Worm (Caenorhabditis elegans) whole organism, young adult: ENCODE data around the gene col-73.

ENCODE experiments used
- D2030.7 ChIP-seq: fragments of 200-800 bp; sonication (Bioruptor generic); IDR thresholded peaks from 2 replicates; pipeline ENCODE4 v1.3.6; 2022; ENCODE audit warnings: missing genetic modification reagents, missing genetic modification characterization, missing compliant biosample characterization
- F10E7.11 ChIP-seq: sonication (generic microtip); optimal IDR thresholded peaks from 2 replicates; lab custom pipeline; 2017; ENCODE audit warnings: mild to moderate bottlenecking, missing genetic modification characterization, moderate library complexity, missing compliant biosample characterization
- F22D6.2 ChIP-seq: sonication (generic microtip); optimal IDR thresholded peaks from 2 replicates; lab custom pipeline; 2016; ENCODE audit warnings: mild to moderate bottlenecking, missing genetic modification characterization, missing compliant biosample characterization
- F33H1.4 ChIP-seq: fragments of 200-800 bp; sonication (Bioruptor generic); IDR thresholded peaks from 2 replicates; pipeline ENCODE4 v1.3.6; 2022; ENCODE audit warnings: missing genetic modification reagents, missing genetic modification characterization, missing compliant biosample characterization
- F49E8.2 ChIP-seq: sonication (generic microtip); optimal IDR thresholded peaks from 3 replicates; lab custom pipeline; 2017; ENCODE audit warnings: missing genetic modification characterization, mild to moderate bottlenecking, missing compliant biosample characterization, antibody characterized with exemption, moderate library complexity; ENCODE audit not compliant: insufficient read depth
- K12H6.12 ChIP-seq: fragments of 200-800 bp; sonication (Bioruptor generic); optimal IDR thresholded peaks from 2 replicates; lab custom pipeline; 2018; ENCODE audit warnings: mild to moderate bottlenecking, missing genetic modification characterization, missing compliant biosample characterization
- Y53G8AR.9 ChIP-seq: fragments of 200-800 bp; sonication (Bioruptor generic); conservative IDR thresholded peaks from 2 replicates; pipeline ENCODE4 v1.3.6; 2022; ENCODE audit warnings: missing genetic modification reagents, missing genetic modification characterization, missing compliant biosample characterization
- Y67H2A.10 ChIP-seq: fragments of 200-800 bp; sonication (Bioruptor generic); conservative IDR thresholded peaks from 2 replicates; pipeline ENCODE4 v1.3.6; 2022; ENCODE audit warnings: missing genetic modification reagents, missing genetic modification characterization, missing compliant biosample characterization
- Y95B8A.8 ChIP-seq: fragments of 200-800 bp; sonication (Bioruptor generic); IDR thresholded peaks from 2 replicates; pipeline ENCODE4 v1.3.6; 2022; ENCODE audit warnings: missing genetic modification reagents, missing genetic modification characterization, missing compliant biosample characterization
- akir-1 ChIP-seq: fragments of 200-800 bp; sonication (Bioruptor generic); optimal IDR thresholded peaks from 2 replicates; lab custom pipeline; 2018; ENCODE audit warnings: mild to moderate bottlenecking, missing genetic modification characterization, moderate library complexity, missing compliant biosample characterization
- ama-1 ChIP-seq, 3 experiments: fragments of 150-350 bp in 1 of 3; sonication (generic microtip) in 2 of 3; optimal IDR thresholded peaks; 2 replicates each; lab custom pipeline; 2014 to 2018; ENCODE audit warnings: missing biosample characterization in 2 of 3, missing genetic modification characterization in 2 of 3, missing genetic modification reagents in 2 of 3
- aptf-3 ChIP-seq: fragments of 200-800 bp; sonication (Bioruptor generic); IDR thresholded peaks from 2 replicates; pipeline ENCODE4 v1.3.6; 2022; ENCODE audit warnings: missing genetic modification characterization, missing compliant biosample characterization
- athp-1 ChIP-seq: sonication (generic microtip); optimal IDR thresholded peaks from 2 replicates; lab custom pipeline; 2017; ENCODE audit warnings: mild to moderate bottlenecking, missing genetic modification characterization, missing compliant biosample characterization
- attf-6 ChIP-seq: fragments of 200-800 bp; sonication (Bioruptor generic); IDR thresholded peaks from 2 replicates; pipeline ENCODE4 v1.3.6; 2022; ENCODE audit warnings: missing genetic modification reagents, missing genetic modification characterization, missing compliant biosample characterization
- ccch-3 ChIP-seq: fragments of 200-800 bp; sonication (Bioruptor generic); optimal IDR thresholded peaks from 2 replicates; lab custom pipeline; 2018; ENCODE audit warnings: mild to moderate bottlenecking, missing genetic modification characterization, missing compliant biosample characterization
- ceh-27 ChIP-seq: fragments of 200-800 bp; sonication (Bioruptor generic); optimal IDR thresholded peaks from 2 replicates; lab custom pipeline; 2018; ENCODE audit warnings: mild to moderate bottlenecking, missing genetic modification characterization, moderate library complexity, missing compliant biosample characterization
- ceh-79 ChIP-seq: sonication (generic microtip); optimal IDR thresholded peaks from 2 replicates; lab custom pipeline; 2017; ENCODE audit warnings: mild to moderate bottlenecking, missing genetic modification characterization, missing compliant biosample characterization
- die-1 ChIP-seq: sonication (generic microtip); optimal IDR thresholded peaks from 2 replicates; lab custom pipeline; 2016; ENCODE audit warnings: missing genotype, mild to moderate bottlenecking, missing genetic modification characterization, missing compliant biosample characterization
- dpl-1 ChIP-seq: fragments of 150-350 bp; optimal IDR thresholded peaks from 2 replicates; lab custom pipeline; 2014; ENCODE audit warnings: missing biosample characterization, missing genetic modification reagents, missing genetic modification characterization
- efl-1 ChIP-seq: fragments of 150-350 bp; optimal IDR thresholded peaks from 2 replicates; lab custom pipeline; 2014; ENCODE audit warnings: missing biosample characterization, missing genetic modification reagents, missing genetic modification characterization
- egl-18 ChIP-seq: fragments of 200-800 bp; sonication (Bioruptor generic); IDR thresholded peaks from 2 replicates; pipeline ENCODE4 v1.3.6; 2022; ENCODE audit warnings: missing genetic modification reagents, missing genetic modification characterization, missing compliant biosample characterization
- egrh-3 ChIP-seq: fragments of 200-800 bp; sonication (Bioruptor generic); IDR thresholded peaks from 2 replicates; pipeline ENCODE4 v1.3.6; 2022; ENCODE audit warnings: missing genetic modification reagents, missing genetic modification characterization, missing compliant biosample characterization
- gei-17 ChIP-seq: fragments of 200-800 bp; sonication (Bioruptor generic); optimal IDR thresholded peaks from 2 replicates; lab custom pipeline; 2018; ENCODE audit warnings: mild to moderate bottlenecking, missing genetic modification characterization, missing compliant biosample characterization
- hlh-12 ChIP-seq: sonication (generic microtip); optimal IDR thresholded peaks from 2 replicates; lab custom pipeline; 2016; ENCODE audit warnings: missing genetic modification characterization, missing compliant biosample characterization
- hrde-1 ChIP-seq: sonication (generic microtip); optimal IDR thresholded peaks from 2 replicates; lab custom pipeline; 2016; ENCODE audit warnings: missing genetic modification characterization, mild to moderate bottlenecking, missing compliant biosample characterization, moderate library complexity, missing genotype, missing genetic modification reagents, borderline replicate concordance
- hsf-1 ChIP-seq: fragments of 200-800 bp; sonication (Bioruptor generic); IDR thresholded peaks from 2 replicates; pipeline ENCODE4 v1.3.6; 2022; ENCODE audit warnings: missing genetic modification reagents, missing genetic modification characterization, missing compliant biosample characterization
- lag-1 ChIP-seq: fragments of 200-800 bp; sonication (Bioruptor generic); IDR thresholded peaks from 2 replicates; pipeline ENCODE4 v1.3.6; 2022; ENCODE audit warnings: missing genetic modification reagents, missing genetic modification characterization, missing compliant biosample characterization
- let-526 ChIP-seq: fragments of 200-800 bp; sonication (Bioruptor generic); IDR thresholded peaks from 2 replicates; pipeline ENCODE4 v1.3.6; 2022; ENCODE audit warnings: missing genetic modification reagents, missing genetic modification characterization, missing compliant biosample characterization
- let-607 ChIP-seq, 2 experiments: fragments of 200-800 bp in 1 of 2; sonication (Bioruptor generic) in 1 of 2; sonication (generic microtip) in 1 of 2; optimal IDR thresholded peaks; 2 replicates each; lab custom pipeline; 2016 to 2018; ENCODE audit warnings: mild to moderate bottlenecking in 2 of 2, missing compliant biosample characterization in 2 of 2, missing genetic modification characterization in 2 of 2, moderate library complexity in 2 of 2, missing genotype in 1 of 2
- lin-26 ChIP-seq: fragments of 200-800 bp; sonication (Bioruptor generic); IDR thresholded peaks from 2 replicates; pipeline ENCODE4 v1.3.6; 2022; ENCODE audit warnings: missing genetic modification reagents, missing genetic modification characterization, missing compliant biosample characterization
- lsl-1 ChIP-seq: fragments of 200-800 bp; sonication (Bioruptor generic); optimal IDR thresholded peaks from 2 replicates; lab custom pipeline; 2018; ENCODE audit warnings: mild to moderate bottlenecking, missing genetic modification characterization, moderate library complexity, missing compliant biosample characterization
- lsy-27 ChIP-seq: sonication (generic microtip); optimal IDR thresholded peaks from 2 replicates; lab custom pipeline; 2017; ENCODE audit warnings: missing genetic modification characterization, mild to moderate bottlenecking, missing compliant biosample characterization, antibody characterized with exemption, missing genotype, borderline replicate concordance; ENCODE audit not compliant: insufficient read depth
- madf-8 ChIP-seq: fragments of 200-800 bp; sonication (Bioruptor generic); conservative IDR thresholded peaks from 2 replicates; pipeline ENCODE4 v1.3.6; 2022; ENCODE audit warnings: missing genetic modification reagents, missing genetic modification characterization, missing compliant biosample characterization
- mel-28 ChIP-seq: sonication (generic microtip); optimal IDR thresholded peaks from 2 replicates; lab custom pipeline; 2016; ENCODE audit warnings: borderline replicate concordance, mild to moderate bottlenecking, missing genetic modification characterization, missing compliant biosample characterization
- repo-1 ChIP-seq: sonication (generic microtip); optimal IDR thresholded peaks from 2 replicates; lab custom pipeline; 2017; ENCODE audit warnings: mild to moderate bottlenecking, missing genetic modification characterization, missing compliant biosample characterization
- rpc-1 ChIP-seq, 2 experiments: fragments of 150-350 bp in 1 of 2; sonication (generic microtip) in 1 of 2; optimal IDR thresholded peaks; 2 replicates each; lab custom pipeline; 2014 to 2018; ENCODE audit warnings: missing biosample characterization in 1 of 2, missing genetic modification characterization in 1 of 2, missing genetic modification reagents in 1 of 2, missing genotype in 1 of 2
- snpc-1.1 ChIP-seq: sonication (generic microtip); optimal IDR thresholded peaks from 2 replicates; lab custom pipeline; 2017; ENCODE audit warnings: missing genetic modification characterization, mild to moderate bottlenecking, missing compliant biosample characterization, antibody characterized with exemption, moderate library complexity, missing genotype, missing genetic modification reagents; ENCODE audit not compliant: insufficient read depth
- snpc-1.3 ChIP-seq: sonication (generic microtip); optimal IDR thresholded peaks from 2 replicates; lab custom pipeline; 2017; ENCODE audit warnings: missing genetic modification characterization, mild to moderate bottlenecking, missing compliant biosample characterization, antibody characterized with exemption, moderate library complexity, missing genotype, missing genetic modification reagents; ENCODE audit not compliant: insufficient read depth
- tbx-9 ChIP-seq: sonication (generic microtip); optimal IDR thresholded peaks from 2 replicates; lab custom pipeline; 2016; ENCODE audit warnings: borderline replicate concordance, missing genetic modification characterization, inconsistent platforms, missing compliant biosample characterization
- tlf-1 ChIP-seq: fragments of 200-800 bp; sonication (Bioruptor generic); optimal IDR thresholded peaks from 2 replicates; lab custom pipeline; 2018; ENCODE audit warnings: mild to moderate bottlenecking, missing genetic modification characterization, missing compliant biosample characterization
- ztf-18 ChIP-seq: sonication (generic microtip); optimal IDR thresholded peaks from 2 replicates; lab custom pipeline; 2016; ENCODE audit warnings: missing genotype, mild to moderate bottlenecking, missing genetic modification characterization, missing compliant biosample characterization
- ztf-22 ChIP-seq: fragments of 200-800 bp; sonication (Bioruptor generic); optimal IDR thresholded peaks from 2 replicates; lab custom pipeline; 2018; ENCODE audit warnings: mild to moderate bottlenecking, missing genetic modification characterization, moderate library complexity, missing compliant biosample characterization
- ztf-28 ChIP-seq: fragments of 200-800 bp; sonication (Bioruptor generic); IDR thresholded peaks from 2 replicates; pipeline ENCODE4 v1.3.6; 2022; ENCODE audit warnings: missing genetic modification reagents, missing genetic modification characterization, missing compliant biosample characterization
- ztf-3 ChIP-seq: fragments of 200-800 bp; sonication (Bioruptor generic); optimal IDR thresholded peaks from 2 replicates; lab custom pipeline; 2018; ENCODE audit warnings: mild to moderate bottlenecking, missing genetic modification characterization, missing compliant biosample characterization

col-73 gene

DNA sequence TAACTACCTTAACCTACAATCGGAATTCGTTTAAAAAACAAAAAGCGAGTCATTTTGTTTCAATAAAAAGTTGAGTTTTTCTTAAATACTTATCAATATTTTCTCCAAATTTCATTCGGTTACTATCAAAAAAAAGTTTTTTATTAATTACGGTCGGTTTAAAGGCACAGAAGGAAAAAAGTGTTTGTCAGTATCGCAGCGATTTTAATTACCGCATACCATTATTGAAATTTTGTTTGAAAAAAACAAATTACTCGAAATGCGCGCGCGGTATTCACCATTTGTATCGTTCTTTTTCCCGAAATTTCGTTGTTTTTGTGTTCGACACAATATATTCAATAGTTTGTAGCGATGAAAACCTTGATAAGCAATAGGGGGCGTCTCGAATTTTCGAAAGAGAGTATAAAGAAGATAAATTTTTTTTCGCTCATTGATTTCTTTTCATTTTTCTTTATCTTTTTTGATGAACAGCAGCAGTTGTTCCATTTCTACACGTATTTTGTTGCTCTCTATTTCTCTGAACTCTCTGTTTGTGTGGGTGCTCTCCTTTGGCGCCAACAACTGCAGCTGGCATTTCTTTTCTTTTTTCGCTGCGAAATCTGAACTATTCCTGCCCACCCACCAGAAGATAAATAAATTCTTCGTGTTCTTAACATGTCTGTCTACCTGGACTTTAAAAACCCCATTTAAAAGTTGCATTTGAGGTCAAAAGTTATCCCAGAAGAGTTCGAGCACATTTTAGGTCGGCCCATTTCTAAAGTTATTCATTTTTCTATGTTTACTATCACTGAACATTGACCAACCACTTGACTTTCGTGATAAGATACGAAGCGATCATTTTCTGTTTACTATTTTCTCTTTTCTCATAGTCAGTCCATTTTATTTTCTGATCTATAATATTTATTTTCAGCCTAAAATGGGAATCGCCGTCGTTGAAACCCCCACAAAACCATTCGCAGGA, 15.9 kb upstream of the col-73 start, which contains the start of gene pgm-1 (continued):
- no peak for TF ChIP-seq attf-6 (GFP tag; lab: Robert Waterston, UW)
- TF ChIP-seq hrde-1 (tag; lab: Kevin White, UChicago), result no peak
- no peak for TF ChIP-seq Y53G8AR.9 (GFP tag; lab: Robert Waterston, UW)
- peak; percentile 86 for TF ChIP-seq hsf-1
- TF ChIP-seq ztf-3, result no peak
- TF ChIP-seq let-526 (GFP tag; lab: Robert Waterston, UW), result no peak
- 0 out of 2 replicates have a peak, but pooled peaks have one; percentile 12 for TF ChIP-seq D2030.7
- no peak for TF ChIP-seq rpc-1 (optimal IDR thresholded peaks at IDR 0.05; lab: Kevin White, UChicago)
- no peak for TF ChIP-seq rpc-1 (tag; optimal IDR thresholded peaks at IDR 0.05; lab: Kevin White, UChicago)
- peak; percentile 52; the same call in 1 of the 2 replicates for TF ChIP-seq F33H1.4
- TF ChIP-seq lag-1, result no peak
- 0 out of 2 replicates have a peak, but pooled peaks have one; percentile 24 for TF ChIP-seq lin-26 (GFP tag; lab: Robert Waterston, UW)
- TF ChIP-seq ztf-22 (GFP tag; lab: Kevin White, UChicago), result no peak
- TF ChIP-seq die-1 (tag; lab: Kevin White, UChicago), result no peak
- TF ChIP-seq ztf-18 (tag; lab: Kevin White, UChicago), result no peak
- no peak for TF ChIP-seq ceh-27 (GFP tag; lab: Kevin White, UChicago)
- TF ChIP-seq Y95B8A.8 (GFP tag; lab: Robert Waterston, UW), result no peak
- peak; percentile 94 for TF ChIP-seq lsl-1 (GFP tag; lab: Kevin White, UChicago)
- no peak for TF ChIP-seq ama-1 (optimal IDR thresholded peaks at IDR 0.05; lab: Kevin White, UChicago)
- no peak for TF ChIP-seq ama-1 (GFP tag; optimal IDR thresholded peaks at IDR 0.05; lab: Kevin White, UChicago)
- TF ChIP-seq ceh-79 (tag; lab: Kevin White, UChicago), result no peak
- no peak for TF ChIP-seq ccch-3 (GFP tag; lab: Kevin White, UChicago)
- no peak for TF ChIP-seq athp-1 (tag; lab: Kevin White, UChicago)
- no peak for TF ChIP-seq hlh-12 (tag; lab: Kevin White, UChicago)
- TF ChIP-seq tbx-9 (tag; lab: Kevin White, UChicago), result no peak
- no peak for TF ChIP-seq egl-18
- TF ChIP-seq Y67H2A.10 (GFP tag; lab: Robert Waterston, UW), result no peak
- no peak for TF ChIP-seq gei-17
- TF ChIP-seq F10E7.11 (tag; lab: Kevin White, UChicago), result no peak
- peak; percentile 74 for TF ChIP-seq efl-1 (GFP tag; lab: Kevin White, UChicago)
- TF ChIP-seq egrh-3, result no peak; the same call in 1 of the 2 replicates
- TF ChIP-seq tlf-1 (GFP tag; lab: Kevin White, UChicago), result no peak
- TF ChIP-seq F49E8.2 (tag; lab: Kevin White, UChicago), result no peak
- peak; percentile 14 for TF ChIP-seq K12H6.12 (tag; lab: Kevin White, UChicago)
- no peak for TF ChIP-seq ztf-28 (GFP tag; lab: Robert Waterston, UW)
- TF ChIP-seq aptf-3 (GFP tag; lab: Robert Waterston, UW), result no peak
- no peak for TF ChIP-seq repo-1 (tag; lab: Kevin White, UChicago)
- TF ChIP-seq madf-8 (GFP tag; lab: Robert Waterston, UW), result peak; percentile 74
- no peak for TF ChIP-seq lsy-27
- TF ChIP-seq let-607 (tag; optimal IDR thresholded peaks at IDR 0.05; lab: Kevin White, UChicago), result no peak
- no peak for TF ChIP-seq akir-1 (GFP tag; lab: Kevin White, UChicago)
- no peak for TF ChIP-seq snpc-1.1 (tag; lab: Kevin White, UChicago)
- TF ChIP-seq dpl-1, result peak; percentile 19
- no peak for TF ChIP-seq F22D6.2
- no peak for TF ChIP-seq mel-28 (tag; lab: Kevin White, UChicago)
- peak; percentile 8 for TF ChIP-seq snpc-1.3 (tag; lab: Kevin White, UChicago)
